Fruit fly (Drosophila melanogaster) whole organism, embryonic: ENCODE data around the gene CG8952.

Source experiments
- BEAF-32 ChIP-seq: fragments of 200-800 bp; sonication (Bioruptor generic); optimal IDR thresholded peaks from 3 replicates; lab custom pipeline; 2017; ENCODE audit warnings: missing biosample characterization, missing genetic modification characterization, mild to moderate bottlenecking, moderate library complexity, missing genetic modification reagents
- CG11247 ChIP-seq: fragments of 200-800 bp; sonication (Bioruptor generic); IDR thresholded peaks from 2 replicates; pipeline ENCODE4 v1.3.6; 2022; ENCODE audit warnings: missing biosample characterization, missing genetic modification characterization
- CG11398 ChIP-seq: fragments of 200-800 bp; sonication (Bioruptor generic); optimal IDR thresholded peaks from 2 replicates; lab custom pipeline; 2016; ENCODE audit warnings: missing biosample characterization, missing genetic modification characterization
- CG12155 ChIP-seq: fragments of 200-800 bp; sonication (Bioruptor generic); optimal IDR thresholded peaks from 3 replicates; lab custom pipeline; 2016; ENCODE audit warnings: missing biosample characterization, missing genetic modification characterization
- CG15073 ChIP-seq: fragments of 200-800 bp; sonication (Bioruptor generic); optimal IDR thresholded peaks from 2 replicates; lab custom pipeline; 2016; ENCODE audit warnings: missing biosample characterization, missing genetic modification characterization
- CG16813 ChIP-seq: fragments of 200-800 bp; sonication (Bioruptor generic); IDR thresholded peaks from 3 replicates; pipeline ENCODE4 v1.3.6; 2022; ENCODE audit warnings: missing biosample characterization, missing genetic modification characterization; ENCODE audit not compliant: partially characterized antibody
- CG17829 ChIP-seq: fragments of 200-800 bp; optimal IDR thresholded peaks from 2 replicates; lab custom pipeline; 2019; ENCODE audit warnings: missing biosample characterization, mild to moderate bottlenecking, missing genetic modification characterization, moderate library complexity
- CG2116 ChIP-seq: fragments of 200-800 bp; sonication (Bioruptor generic); optimal IDR thresholded peaks from 3 replicates; lab custom pipeline; 2018; ENCODE audit warnings: missing biosample characterization, mild to moderate bottlenecking, missing genetic modification characterization
- CG2129 ChIP-seq: fragments of 200-800 bp; sonication (Bioruptor generic); IDR thresholded peaks from 2 replicates; pipeline ENCODE4 v1.3.6; 2022; ENCODE audit warnings: missing biosample characterization, missing genetic modification characterization; ENCODE audit not compliant: partially characterized antibody
- CG30020 ChIP-seq: fragments of 200-800 bp; optimal IDR thresholded peaks from 2 replicates; lab custom pipeline; 2019; ENCODE audit warnings: missing biosample characterization, mild to moderate bottlenecking, missing genetic modification characterization, moderate library complexity
- CG33557 ChIP-seq: fragments of 200-800 bp; sonication (Bioruptor generic); optimal IDR thresholded peaks from 2 replicates; lab custom pipeline; 2019; ENCODE audit warnings: missing biosample characterization, mild to moderate bottlenecking, missing genetic modification characterization, moderate library complexity
- CG34224 ChIP-seq: fragments of 200-800 bp; sonication (Bioruptor generic); IDR thresholded peaks from 3 replicates; pipeline ENCODE4 v1.3.6; 2022; ENCODE audit warnings: missing biosample characterization, missing genetic modification characterization; ENCODE audit not compliant: partially characterized antibody
- CG4707 ChIP-seq: fragments of 200-800 bp; sonication (Bioruptor generic); optimal IDR thresholded peaks from 2 replicates; lab custom pipeline; 2018; ENCODE audit warnings: missing biosample characterization, mild to moderate bottlenecking, missing genetic modification characterization, moderate library complexity
- CG5180 ChIP-seq: fragments of 200-800 bp; sonication (Bioruptor generic); optimal IDR thresholded peaks from 3 replicates; lab custom pipeline; 2017; ENCODE audit warnings: missing biosample characterization, missing genetic modification characterization, mild to moderate bottlenecking, moderate library complexity, missing genetic modification reagents
- CG6791 ChIP-seq: fragments of 200-800 bp; sonication (Bioruptor generic); IDR thresholded peaks from 3 replicates; pipeline ENCODE4 v1.3.6; 2022; ENCODE audit warnings: missing biosample characterization, missing genetic modification characterization; ENCODE audit not compliant: partially characterized antibody
- CG7357 ChIP-seq: fragments of 200-800 bp; sonication (Bioruptor generic); IDR thresholded peaks from 3 replicates; pipeline ENCODE4 v1.3.6; 2022; ENCODE audit warnings: missing biosample characterization, missing genetic modification characterization
- CG7556 ChIP-seq: fragments of 200-800 bp; sonication (Bioruptor generic); optimal IDR thresholded peaks from 2 replicates; lab custom pipeline; 2017; ENCODE audit warnings: missing biosample characterization, mild to moderate bottlenecking, missing genetic modification characterization
- CG7745 ChIP-seq: fragments of 200-800 bp; sonication (Bioruptor generic); optimal IDR thresholded peaks from 2 replicates; lab custom pipeline; 2018; ENCODE audit warnings: missing biosample characterization, mild to moderate bottlenecking, missing genetic modification characterization, moderate library complexity
- CG8290 ChIP-seq, 3 experiments: fragments of 200-800 bp; sonication (Bioruptor generic); optimal IDR thresholded peaks; 2 replicates each; lab custom pipeline; 2016 to 2019; ENCODE audit warnings: missing biosample characterization in 3 of 3, missing genetic modification characterization in 3 of 3, mild to moderate bottlenecking in 2 of 3, moderate library complexity in 1 of 3
- CG8924 ChIP-seq: fragments of 200-800 bp; optimal IDR thresholded peaks from 3 replicates; lab custom pipeline; 2019; ENCODE audit warnings: missing biosample characterization, mild to moderate bottlenecking, missing genetic modification characterization, moderate library complexity
- CG9609 ChIP-seq: fragments of 200-800 bp; sonication (Bioruptor generic); optimal IDR thresholded peaks from 3 replicates; lab custom pipeline; 2016; ENCODE audit warnings: missing biosample characterization, missing genetic modification characterization
- CrebB ChIP-seq: fragments of 200-800 bp; sonication (Bioruptor generic); optimal IDR thresholded peaks from 3 replicates; lab custom pipeline; 2018; ENCODE audit warnings: missing biosample characterization, mild to moderate bottlenecking, missing genetic modification characterization
- Dip3 ChIP-seq: fragments of 200-800 bp; sonication (Bioruptor generic); optimal IDR thresholded peaks from 3 replicates; lab custom pipeline; 2016; ENCODE audit warnings: missing biosample characterization, missing genetic modification characterization
- Doc3 ChIP-seq: fragments of 200-800 bp; sonication (Bioruptor generic); IDR thresholded peaks from 3 replicates; pipeline ENCODE4 v1.3.6; 2022; ENCODE audit warnings: missing biosample characterization, missing genetic modification characterization; ENCODE audit not compliant: partially characterized antibody
- Dref ChIP-seq: fragments of 200-800 bp; sonication (Bioruptor generic); IDR thresholded peaks from 2 replicates; pipeline ENCODE4 v1.3.6; 2022; ENCODE audit warnings: missing biosample characterization, missing genetic modification characterization
- Fer1 ChIP-seq: fragments of 200-800 bp; sonication (Bioruptor generic); optimal IDR thresholded peaks from 2 replicates; lab custom pipeline; 2017; ENCODE audit warnings: missing biosample characterization, mild to moderate bottlenecking, missing genetic modification characterization
- HLH4C ChIP-seq: fragments of 200-800 bp; sonication (Bioruptor generic); IDR thresholded peaks from 3 replicates; pipeline ENCODE4 v1.3.6; 2022; ENCODE audit warnings: missing biosample characterization, missing genetic modification characterization; ENCODE audit not compliant: partially characterized antibody
- Hr78 ChIP-seq, 2 experiments: fragments of 200-800 bp in 1 of 2; fragments of >200 bp in 1 of 2; sonication (Bioruptor generic) in 1 of 2; optimal IDR thresholded peaks; 2 replicates each; lab custom pipeline; 2017 to 2019; ENCODE audit warnings: missing biosample characterization in 2 of 2, missing genetic modification characterization in 2 of 2, mild to moderate bottlenecking in 1 of 2, moderate library complexity in 1 of 2
- MESR4 ChIP-seq: fragments of 200-800 bp; sonication (Bioruptor generic); optimal IDR thresholded peaks from 2 replicates; lab custom pipeline; 2018; ENCODE audit warnings: missing biosample characterization, mild to moderate bottlenecking, missing genetic modification characterization, moderate library complexity
- Med ChIP-seq: fragments of 200-800 bp; sonication (Bioruptor generic); peaks from one replicate; lab custom pipeline; 2016; ENCODE audit warnings: missing biosample characterization, missing genetic modification characterization, mild to moderate bottlenecking, inconsistent platforms, moderate library complexity
- Neu2 ChIP-seq: fragments of 200-800 bp; sonication (Bioruptor generic); optimal IDR thresholded peaks from 3 replicates; lab custom pipeline; 2016; ENCODE audit warnings: missing biosample characterization, missing genetic modification characterization, borderline replicate concordance
- Optix ChIP-seq: fragments of 200-800 bp; sonication (Bioruptor generic); IDR thresholded peaks from 3 replicates; pipeline ENCODE4 v1.3.6; 2022; ENCODE audit warnings: missing biosample characterization, missing genetic modification characterization
- Rfx ChIP-seq: fragments of 200-800 bp; sonication (Bioruptor generic); IDR thresholded peaks from 2 replicates; pipeline ENCODE4 v1.3.6; 2022; ENCODE audit warnings: missing biosample characterization, missing genetic modification characterization
- Sin3A ChIP-seq: fragments of >200 bp; optimal IDR thresholded peaks from 2 replicates; lab custom pipeline; 2018
- Usf ChIP-seq: fragments of 200-800 bp; sonication (Bioruptor generic); optimal IDR thresholded peaks from 2 replicates; lab custom pipeline; 2017; ENCODE audit warnings: missing genotype, missing biosample characterization, missing genetic modification characterization
- Xbp1 ChIP-seq: fragments of 200-800 bp; sonication (Bioruptor generic); optimal IDR thresholded peaks from 3 replicates; lab custom pipeline; 2016; ENCODE audit warnings: missing biosample characterization, mild to moderate bottlenecking, missing genetic modification characterization
- btn ChIP-seq: fragments of 200-800 bp; sonication (Bioruptor generic); optimal IDR thresholded peaks from 2 replicates; lab custom pipeline; 2016; ENCODE audit warnings: missing biosample characterization, missing genetic modification characterization
- crp ChIP-seq, 2 experiments: fragments of 200-800 bp; sonication (Bioruptor generic); optimal IDR thresholded peaks; 2 replicates in 1 of 2; 3 replicates in 1 of 2; lab custom pipeline; 2017; ENCODE audit warnings: missing biosample characterization in 2 of 2, missing genetic modification characterization in 2 of 2, mild to moderate bottlenecking in 1 of 2, moderate library complexity in 1 of 2
- cwo ChIP-seq: fragments of 200-800 bp; sonication (Bioruptor generic); optimal IDR thresholded peaks from 3 replicates; lab custom pipeline; 2017; ENCODE audit warnings: missing biosample characterization, missing genetic modification characterization, mild to moderate bottlenecking, moderate library complexity, missing genetic modification reagents
- hb ChIP-seq: fragments of 200-800 bp; sonication (Bioruptor generic); IDR thresholded peaks from 3 replicates; pipeline ENCODE4 v1.3.6; 2022; ENCODE audit warnings: missing biosample characterization, missing genetic modification characterization; ENCODE audit not compliant: partially characterized antibody
- pnt ChIP-seq: fragments of 200-800 bp; sonication (Bioruptor generic); optimal IDR thresholded peaks from 3 replicates; lab custom pipeline; 2016; ENCODE audit warnings: missing biosample characterization, missing genetic modification characterization
- pzg ChIP-seq: fragments of 200-800 bp; sonication (Bioruptor generic); optimal IDR thresholded peaks from 3 replicates; lab custom pipeline; 2018; ENCODE audit warnings: missing biosample characterization, mild to moderate bottlenecking, missing genetic modification characterization, moderate library complexity
- tna ChIP-seq: fragments of 200-800 bp; sonication (Bioruptor generic); IDR thresholded peaks from 2 replicates; pipeline ENCODE4 v1.3.6; 2022; ENCODE audit warnings: missing biosample characterization, missing genetic modification characterization; ENCODE audit not compliant: partially characterized antibody
- zf30C ChIP-seq: fragments of 200-800 bp; sonication (Bioruptor generic); optimal IDR thresholded peaks from 3 replicates; lab custom pipeline; 2018; ENCODE audit warnings: missing biosample characterization, mild to moderate bottlenecking, missing genetic modification characterization

Gene CG8952

DNA sequence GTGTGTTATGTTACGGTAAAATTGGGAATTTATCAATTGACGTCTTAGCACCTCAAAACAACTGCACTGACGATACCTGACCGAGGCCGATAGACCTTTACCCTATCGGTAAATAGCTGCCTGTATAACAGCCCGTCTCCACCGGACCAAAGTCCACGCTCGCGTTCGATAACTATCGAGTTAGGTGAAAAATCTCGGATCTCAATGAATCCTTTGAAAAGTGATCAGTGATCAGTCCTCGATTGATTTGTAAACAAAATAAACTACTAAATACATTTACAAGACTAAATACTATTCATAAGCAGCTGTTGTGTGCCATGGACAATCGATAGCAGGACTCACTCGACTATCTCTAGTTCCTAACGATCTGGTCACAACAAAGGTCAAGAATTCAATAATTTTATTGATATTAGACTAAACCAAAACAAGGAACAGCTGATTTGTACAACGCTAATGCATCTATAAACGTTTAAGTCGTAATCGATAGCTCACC, 29.8 kb upstream of the CG8952 start, which contains the start of gene sordd1 (continued):
- TF ChIP-seq CG8290 (GFP tag; optimal IDR thresholded peaks at IDR 0.05; lab: Kevin White, UChicago) (peak; percentile 74), CG8290 (tag; optimal IDR thresholded peaks at IDR 0.05; lab: Kevin White, UChicago) (peak in 1 of 2 experiments; percentile 63), CG6791 (GFP tag; lab: Robert Waterston, UW) (peak; percentile 97), HLH4C (GFP tag; lab: Robert Waterston, UW) (peak; percentile 92), Sin3A (peak; percentile 15), Rfx (GFP tag; lab: Robert Waterston, UW) (0 out of 2 replicates have a peak, but pooled peaks have one; percentile 27), Med (GFP tag; lab: Kevin White, UChicago) (peak; percentile 3), tna (peak; percentile 86), pzg (GFP tag; lab: Kevin White, UChicago) (peak; percentile 31), MESR4 (peak; percentile 8), BEAF-32 (GFP tag; lab: Kevin White, UChicago) (peak; percentile 81), crp (GFP tag; optimal IDR thresholded peaks at IDR 0.05; lab: Kevin White, UChicago) (peak in 1 of 2 experiments; percentile 27), Neu2 (GFP tag; lab: Kevin White, UChicago) (peak; percentile 53), CG7357 (GFP tag; lab: Robert Waterston, UW) (peak; percentile 96), CG2116 (GFP tag; lab: Kevin White, UChicago) (peak; percentile 63), CG2129 (GFP tag; lab: Robert Waterston, UW) (peak; percentile 81), CG16813 (GFP tag; lab: Robert Waterston, UW) (peak; percentile 97), Dref (GFP tag; lab: Robert Waterston, UW) (peak; percentile 79), hb (peak; percentile 82), CG30020 (tag; lab: Kevin White, UChicago) (peak; percentile 86), CG34224 (GFP tag; lab: Robert Waterston, UW) (peak; percentile 85)

DNA sequence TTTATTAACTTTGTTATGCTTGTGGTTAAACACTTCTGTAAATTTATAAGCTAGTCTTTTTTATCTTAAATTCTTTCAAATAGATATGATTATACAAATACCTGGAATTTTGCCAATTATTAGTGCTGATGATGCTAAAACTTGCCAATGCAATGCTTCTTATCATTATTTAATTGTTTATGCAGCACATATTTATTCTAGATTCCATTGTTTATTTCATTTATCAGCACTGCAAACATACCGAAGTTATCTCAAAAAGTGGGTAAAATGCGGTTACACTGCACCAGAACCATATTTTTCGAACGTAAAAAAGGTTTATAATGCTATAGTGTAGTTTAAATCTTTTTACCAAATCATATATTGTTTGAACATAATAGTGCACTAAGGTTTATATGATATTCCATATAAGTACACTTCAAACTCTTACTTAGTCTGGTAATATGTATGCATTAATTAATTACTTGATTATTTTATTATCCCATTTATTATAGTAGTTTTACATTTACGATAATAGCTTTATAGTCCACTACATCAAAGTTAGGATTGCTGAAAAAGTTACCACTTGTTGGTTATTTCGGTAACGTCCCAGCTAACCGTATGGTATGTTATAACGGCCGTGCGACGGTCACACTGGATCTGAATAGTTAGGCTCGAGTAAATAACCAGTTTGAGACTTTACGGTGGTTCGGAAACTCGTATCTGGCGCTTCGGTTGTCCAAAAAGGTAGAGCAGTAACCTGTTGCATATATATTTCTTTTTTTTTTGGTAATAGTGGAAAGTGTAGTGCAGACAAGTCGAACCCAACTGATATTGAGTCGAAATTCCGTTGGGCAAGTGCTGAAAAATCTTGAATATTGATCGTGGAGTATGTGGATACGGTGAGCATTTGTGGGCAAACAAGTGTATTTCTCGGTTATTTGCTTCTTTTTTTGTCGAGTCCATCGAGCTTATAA, 22.3 kb upstream of the CG8952 start, which contains the start of gene Rhp:
Gene Rhp (plus strand): TSS at position 663 of the 953 bp plus-strand sequence.
- peak; percentile 62 for TF ChIP-seq CG4707 (GFP tag; lab: Kevin White, UChicago)
- TF ChIP-seq CG33557 = peak; percentile 68
- TF ChIP-seq CG8924 = peak; percentile 33
- TF ChIP-seq Usf (GFP tag; lab: Kevin White, UChicago) = no peak
- TF ChIP-seq Fer1 = peak; percentile 66
- peak; percentile 45 for TF ChIP-seq CG2116 (GFP tag; lab: Kevin White, UChicago)
- TF ChIP-seq CrebB (tag; lab: Kevin White, UChicago) = peak; percentile 76
- peak; percentile 76 for TF ChIP-seq Med (GFP tag; lab: Kevin White, UChicago)
- TF ChIP-seq CG7745 = no peak
- TF ChIP-seq Optix = no peak
- TF ChIP-seq zf30C (GFP tag; lab: Kevin White, UChicago) = no peak
- TF ChIP-seq Xbp1 (GFP tag; lab: Kevin White, UChicago) = no peak
- TF ChIP-seq Hr78 (GFP tag; optimal IDR thresholded peaks at IDR 0.05; lab: Kevin White, UChicago) = no peak
- no peak for TF ChIP-seq CG9609 (GFP tag; lab: Kevin White, UChicago)
- TF ChIP-seq pnt (GFP tag; lab: Kevin White, UChicago) = no peak
- no peak for TF ChIP-seq CG11247 (GFP tag; lab: Robert Waterston, UW)
- TF ChIP-seq CG12155 (GFP tag; lab: Kevin White, UChicago) = no peak
- TF ChIP-seq CG7556 = peak; percentile 12
- TF ChIP-seq tna = no peak
- no peak for TF ChIP-seq CG15073 (GFP tag; lab: Kevin White, UChicago)
- TF ChIP-seq btn (GFP tag; lab: Kevin White, UChicago) = no peak
- TF ChIP-seq CG5180 (GFP tag; lab: Kevin White, UChicago) = peak; percentile 56
- no peak for TF ChIP-seq cwo
- TF ChIP-seq Dip3 (GFP tag; lab: Kevin White, UChicago) = no peak
- no peak for TF ChIP-seq Doc3 (GFP tag; lab: Robert Waterston, UW)
- no peak for TF ChIP-seq CG11398 (GFP tag; lab: Kevin White, UChicago)
- no peak for TF ChIP-seq CG17829 (tag; lab: Kevin White, UChicago)
